Worm (Caenorhabditis elegans): ENCODE data around the gene T06A1.1.

T06A1.1 gene

DNA sequence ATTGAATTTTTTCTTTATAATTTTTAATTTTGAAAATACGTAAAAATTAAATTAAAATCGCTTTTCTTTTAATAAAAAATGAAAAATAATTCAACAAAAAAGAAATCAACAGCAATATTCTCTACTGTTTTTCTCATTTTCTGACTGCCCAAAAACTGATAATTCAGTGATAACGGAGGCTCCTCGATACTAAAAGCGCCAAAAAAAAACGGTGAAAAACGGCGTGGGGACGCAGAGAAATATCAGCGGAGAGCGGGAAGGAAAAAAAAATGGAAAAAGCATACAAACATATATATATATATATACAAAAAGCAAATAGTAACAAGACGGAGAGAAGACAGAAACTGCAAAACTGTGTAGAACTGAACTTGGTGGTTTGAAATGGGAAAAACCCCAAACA, 42.3 kb downstream of the T06A1.1 start:
- TF ChIP-seq zip-5 (tag; optimal IDR thresholded peaks at IDR 0.05), result no peak
- TF ChIP-seq Y22D7AL.16 (tag; optimal IDR thresholded peaks at IDR 0.05), result no peak
- TF ChIP-seq che-1 (tag; optimal IDR thresholded peaks at IDR 0.05), result no peak
- no peak for TF ChIP-seq ahr-1 (tag; optimal IDR thresholded peaks at IDR 0.05)
- TF ChIP-seq K09A11.1 (tag; optimal IDR thresholded peaks at IDR 0.05; ENCODE audit: insufficient read depth), result no peak
- no peak for TF ChIP-seq dmd-4 (tag; optimal IDR thresholded peaks at IDR 0.05; ENCODE audit: borderline replicate concordance)
- TF ChIP-seq sdc-2 (tag; optimal IDR thresholded peaks at IDR 0.05), result no peak
- TF ChIP-seq unc-42 (tag; optimal IDR thresholded peaks at IDR 0.05), result no peak
- TF ChIP-seq pha-4 (tag; optimal IDR thresholded peaks at IDR 0.05), result no peak
- no peak for TF ChIP-seq ref-2 (tag; optimal IDR thresholded peaks at IDR 0.05)
- no peak for TF ChIP-seq tbx-2 (tag; optimal IDR thresholded peaks at IDR 0.05)
- no peak for TF ChIP-seq ceh-14 (tag; optimal IDR thresholded peaks at IDR 0.05)
- no peak for TF ChIP-seq dve-1 (tag; optimal IDR thresholded peaks at IDR 0.05)
- no peak for TF ChIP-seq nhr-232 (tag; optimal IDR thresholded peaks at IDR 0.05)
- TF ChIP-seq pha-2 (tag; optimal IDR thresholded peaks at IDR 0.05), result no peak
- no peak for TF ChIP-seq unc-86 (tag; optimal IDR thresholded peaks at IDR 0.05)
- no peak for TF ChIP-seq madf-2 (tag; optimal IDR thresholded peaks at IDR 0.05)
- TF ChIP-seq rnt-1 (tag; optimal IDR thresholded peaks at IDR 0.05), result no peak
- TF ChIP-seq pros-1 (tag; optimal IDR thresholded peaks at IDR 0.05), result no peak

DNA sequence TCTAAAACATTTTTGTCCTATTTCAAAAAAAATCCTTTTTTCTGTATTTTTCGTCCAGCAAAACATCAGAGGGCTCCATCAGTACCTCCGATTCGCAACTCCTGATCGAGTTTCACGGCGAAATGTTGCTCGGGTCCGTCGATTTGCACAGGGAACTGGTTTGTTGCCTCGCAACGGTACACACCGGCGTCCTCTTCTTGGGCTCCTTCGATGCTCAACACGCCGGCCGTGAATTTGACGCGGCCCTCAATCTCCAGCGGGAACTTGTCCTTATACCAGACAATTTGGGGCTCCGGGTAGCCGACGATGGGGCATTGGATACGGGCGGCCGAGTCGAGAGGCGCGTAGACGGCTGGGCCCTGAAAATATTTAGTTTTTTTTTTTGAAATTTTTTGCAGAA, 47.4 kb downstream of the T06A1.1 start:
- TF ChIP-seq ceh-45 (GFP tag; IDR thresholded peaks at IDR 0.05), result no peak
- no peak for TF ChIP-seq ceh-14 (tag; optimal IDR thresholded peaks at IDR 0.05)
- TF ChIP-seq ceh-30 (tag; optimal IDR thresholded peaks at IDR 0.05), result no peak
- TF ChIP-seq fkh-6 (tag; optimal IDR thresholded peaks at IDR 0.05), result no peak
- no peak for TF ChIP-seq ceh-24 (tag; optimal IDR thresholded peaks at IDR 0.05)
- no peak for TF ChIP-seq pqm-1 (tag; optimal IDR thresholded peaks at IDR 0.05)
- TF ChIP-seq hlh-30 (tag; optimal IDR thresholded peaks at IDR 0.05; ENCODE audit: insufficient read depth), result no peak
- no peak for TF ChIP-seq dmd-4 (tag; optimal IDR thresholded peaks at IDR 0.05; ENCODE audit: borderline replicate concordance)
- TF ChIP-seq elt-4 (tag; optimal IDR thresholded peaks at IDR 0.05), result no peak
- TF ChIP-seq nfya-1 (tag; optimal IDR thresholded peaks at IDR 0.05), result no peak
- no peak for TF ChIP-seq C08G9.2 (tag; optimal IDR thresholded peaks at IDR 0.05)
- TF ChIP-seq dve-1 (tag; optimal IDR thresholded peaks at IDR 0.05), result no peak

DNA sequence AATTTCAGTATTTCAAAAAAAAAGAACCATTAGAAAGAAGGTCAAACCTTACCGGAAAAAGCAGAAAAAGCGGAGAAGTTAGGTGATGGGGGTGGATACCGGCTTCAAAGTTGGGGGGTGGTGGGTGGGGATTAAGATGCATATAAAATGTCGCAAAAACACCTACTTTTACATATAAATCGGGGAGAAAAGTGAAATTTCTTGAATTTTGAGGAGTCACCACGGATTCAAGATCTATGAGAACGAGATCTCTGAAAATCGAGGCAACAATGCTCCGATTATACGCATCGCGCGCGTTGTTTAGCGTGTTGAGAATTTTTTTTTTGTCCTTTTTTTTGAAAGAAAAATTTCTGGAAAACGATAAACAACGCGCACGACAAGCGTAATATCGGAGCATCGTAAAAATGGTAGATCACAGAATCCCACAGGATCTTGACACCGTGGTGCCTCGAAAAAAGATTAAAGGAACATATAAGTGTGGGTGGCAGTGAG, 49.8 kb downstream of the T06A1.1 start:
- TF ChIP-seq ceh-19 (GFP tag; optimal IDR thresholded peaks at IDR 0.05) (no peak), syd-9 (tag; optimal IDR thresholded peaks at IDR 0.05) (no peak), nhr-232 (tag; optimal IDR thresholded peaks at IDR 0.05) (no peak), C38D4.7 (GFP tag; optimal IDR thresholded peaks at IDR 0.05) (peak; percentile 48), pat-9 (tag; optimal IDR thresholded peaks at IDR 0.05) (peak; percentile 30), lin-11 (tag; optimal IDR thresholded peaks at IDR 0.05) (no peak), ceh-34 (tag; optimal IDR thresholded peaks at IDR 0.05) (no peak), pag-3 (tag; optimal IDR thresholded peaks at IDR 0.05; ENCODE audit: borderline replicate concordance) (no peak), ceh-18 (tag; optimal IDR thresholded peaks at IDR 0.05) (no peak), zip-5 (tag; optimal IDR thresholded peaks at IDR 0.05) (peak; percentile 51), pros-1 (tag; optimal IDR thresholded peaks at IDR 0.05) (no peak), ceh-22 (tag; optimal IDR thresholded peaks at IDR 0.05) (no peak), ets-4 (tag; optimal IDR thresholded peaks at IDR 0.05) (peak; percentile 31), T23F11.4 (GFP tag; optimal IDR thresholded peaks at IDR 0.05) (no peak), C08G9.2 (tag; optimal IDR thresholded peaks at IDR 0.05) (peak; percentile 54), unc-86 (tag; optimal IDR thresholded peaks at IDR 0.05) (no peak), odd-2 (tag; optimal IDR thresholded peaks at IDR 0.05) (no peak), rnt-1 (tag; optimal IDR thresholded peaks at IDR 0.05) (no peak), fkh-6 (tag; optimal IDR thresholded peaks at IDR 0.05) (no peak), sox-4 (tag; optimal IDR thresholded peaks at IDR 0.05) (peak; percentile 15), hlh-30 (tag; optimal IDR thresholded peaks at IDR 0.05; ENCODE audit: insufficient read depth) (no peak), eyg-1 (tag; optimal IDR thresholded peaks at IDR 0.05) (no peak), ztf-16 (tag; optimal IDR thresholded peaks at IDR 0.05) (peak; percentile 26), unc-42 (tag; optimal IDR thresholded peaks at IDR 0.05) (no peak), pha-2 (tag; optimal IDR thresholded peaks at IDR 0.05) (peak; percentile 24), ref-2 (tag; optimal IDR thresholded peaks at IDR 0.05) (peak; percentile 46), sox-2 (GFP tag; IDR thresholded peaks at IDR 0.05) (no peak), ceh-48 (tag; optimal IDR thresholded peaks at IDR 0.05) (no peak), pax-1 (tag; optimal IDR thresholded peaks at IDR 0.05) (no peak), unc-55 (GFP tag; optimal IDR thresholded peaks at IDR 0.05) (no peak), che-1 (tag; optimal IDR thresholded peaks at IDR 0.05) (no peak), ama-1 (optimal IDR thresholded peaks at IDR 0.05) (peak; percentile 77), fax-1 (tag; optimal IDR thresholded peaks at IDR 0.05) (peak; percentile 9)
